Worm (Caenorhabditis elegans) whole organism, early embryonic: ENCODE measurements around the gene ddn-1.

Experiments
- B0310.2 ChIP-seq: sonication (generic microtip); optimal IDR thresholded peaks from 2 replicates; lab custom pipeline; 2016; ENCODE audit warnings: mild to moderate bottlenecking, missing genetic modification characterization, missing compliant biosample characterization
- aly-1 ChIP-seq: sonication (generic microtip); optimal IDR thresholded peaks from 2 replicates; lab custom pipeline; 2016; ENCODE audit warnings: missing genetic modification characterization, missing compliant biosample characterization
- ama-1 ChIP-seq: fragments of 150-350 bp; optimal IDR thresholded peaks from 2 replicates; lab custom pipeline; 2014
- ceh-36 ChIP-seq: sonication (generic microtip); optimal IDR thresholded peaks from 2 replicates; lab custom pipeline; 2016; ENCODE audit warnings: missing genetic modification characterization, inconsistent platforms, missing compliant biosample characterization
- ets-7 ChIP-seq: sonication (generic microtip); optimal IDR thresholded peaks from 2 replicates; lab custom pipeline; 2016; ENCODE audit warnings: missing genotype, missing genetic modification characterization, missing compliant biosample characterization
- flt-1 ChIP-seq: fragments of 200-800 bp; sonication (Bioruptor generic); IDR thresholded peaks from 2 replicates; pipeline ENCODE4 v1.3.6; 2022; ENCODE audit warnings: missing genetic modification characterization, missing compliant biosample characterization
- hmbx-1 ChIP-seq: sonication (generic microtip); optimal IDR thresholded peaks from 2 replicates; lab custom pipeline; 2016; ENCODE audit warnings: mild to moderate bottlenecking, missing genetic modification characterization, missing compliant biosample characterization
- hmg-4 ChIP-seq: fragments of 200-800 bp; sonication (Bioruptor generic); optimal IDR thresholded peaks from 2 replicates; lab custom pipeline; 2018; ENCODE audit warnings: mild to moderate bottlenecking, missing genetic modification characterization, missing compliant biosample characterization
- hnd-1 ChIP-seq: sonication (generic microtip); optimal IDR thresholded peaks from 2 replicates; lab custom pipeline; 2016; ENCODE audit warnings: missing genetic modification characterization, missing compliant biosample characterization
- pes-1 ChIP-seq: fragments of 200-800 bp; sonication (Bioruptor generic); IDR thresholded peaks from 2 replicates; pipeline ENCODE4 v1.3.6; 2022; ENCODE audit warnings: missing genetic modification reagents, missing genetic modification characterization, missing compliant biosample characterization
- scrt-1 ChIP-seq: fragments of 200-800 bp; sonication (Bioruptor generic); IDR thresholded peaks from 2 replicates; pipeline ENCODE4 v1.3.6; 2022; ENCODE audit warnings: missing genetic modification characterization, missing compliant biosample characterization

ce11 chrV:8767041-8767440 lies 6.7 kb upstream of the ddn-1 start:
- TF ChIP-seq ama-1 (no peak), hnd-1 (tag; lab: Kevin White, UChicago) (no peak), ets-7 (tag; lab: Kevin White, UChicago) (no peak), hmg-4 (no peak), pes-1 (GFP tag; lab: Robert Waterston, UW) (no peak), scrt-1 (GFP tag; lab: Robert Waterston, UW) (no peak), aly-1 (tag; lab: Kevin White, UChicago) (no peak), flt-1 (GFP tag; lab: Robert Waterston, UW) (no peak), ceh-36 (tag; lab: Kevin White, UChicago) (no peak), hmbx-1 (tag; lab: Kevin White, UChicago) (no peak), B0310.2 (no peak)
